Fruit fly (Drosophila melanogaster): ENCODE data around the gene CG11334.

Gene CG11334

DNA sequence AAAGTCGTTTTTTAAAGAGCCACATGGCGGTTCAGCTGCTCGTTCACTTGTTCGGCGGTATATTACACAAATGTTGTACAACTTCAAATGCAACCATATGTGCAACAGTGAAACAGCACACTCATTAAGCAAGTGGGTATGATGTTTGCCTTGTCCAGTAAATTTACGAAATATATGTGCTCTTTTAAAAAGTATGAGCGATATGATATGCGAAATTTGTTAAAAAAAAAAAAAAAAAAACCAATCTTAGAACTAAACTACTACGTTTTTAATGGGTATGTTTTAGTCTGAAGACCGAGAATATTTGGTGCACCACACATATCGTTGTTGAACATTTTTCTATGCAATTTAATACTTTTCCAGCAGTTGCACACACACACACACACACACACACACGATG lies 19.4 kb downstream of the CG11334 start:
- no peak for TF ChIP-seq h (optimal IDR thresholded peaks at IDR 0.05)
- no peak for TF ChIP-seq psq (optimal IDR thresholded peaks at IDR 0.05)
- no peak for TF ChIP-seq insv (optimal IDR thresholded peaks at IDR 0.05)

DNA sequence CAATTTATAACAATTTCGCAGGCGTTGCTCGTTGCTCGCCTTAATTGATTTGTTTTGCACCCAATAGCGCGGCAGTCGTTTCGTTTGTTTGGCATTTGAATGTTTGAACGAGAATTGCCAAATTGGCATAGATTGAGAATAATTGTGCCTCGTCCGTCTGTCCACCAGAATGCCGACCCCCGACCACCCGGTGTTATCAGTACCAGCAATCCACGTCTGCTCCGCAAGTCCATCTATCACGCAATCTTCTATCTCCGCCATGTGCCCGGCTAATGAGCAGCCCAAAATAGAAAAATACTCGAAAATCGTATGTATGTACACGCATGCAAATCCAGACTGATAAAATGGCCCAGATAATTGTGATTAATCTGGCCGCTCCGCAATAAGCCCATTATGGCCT lies 19.8 kb downstream of the CG11334 start:
- TF ChIP-seq insv (optimal IDR thresholded peaks at IDR 0.05): no peak
- TF ChIP-seq Myc (optimal IDR thresholded peaks at IDR 0.05): no peak
- no peak for TF ChIP-seq psq (optimal IDR thresholded peaks at IDR 0.05)
- no peak for TF ChIP-seq h (optimal IDR thresholded peaks at IDR 0.05)
- TF ChIP-seq Sin3A (optimal IDR thresholded peaks at IDR 0.05): no peak
- TF ChIP-seq ttk (optimal IDR thresholded peaks at IDR 0.05): no peak

DNA sequence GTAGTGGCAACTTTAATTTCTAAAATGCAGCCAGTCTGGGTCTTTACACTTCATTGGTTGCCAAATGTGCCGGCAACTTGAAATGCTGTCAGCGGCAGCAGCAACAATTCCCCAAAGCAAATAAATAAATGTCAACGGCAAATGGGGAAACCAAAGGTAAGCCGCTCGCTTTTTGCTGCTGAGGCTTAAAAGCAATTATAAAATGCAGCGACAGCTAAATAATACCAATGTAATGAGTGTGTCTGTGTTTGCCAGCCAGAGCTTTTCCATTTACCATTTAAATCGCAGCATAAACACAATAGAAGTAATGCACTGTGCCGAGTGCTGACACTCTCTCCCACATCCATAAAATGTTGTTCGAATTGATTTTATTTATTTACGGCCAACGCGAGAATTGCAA lies 22.3 kb downstream of the CG11334 start:
- TF ChIP-seq Myc (optimal IDR thresholded peaks at IDR 0.05) (no peak), psq (optimal IDR thresholded peaks at IDR 0.05) (no peak)

DNA sequence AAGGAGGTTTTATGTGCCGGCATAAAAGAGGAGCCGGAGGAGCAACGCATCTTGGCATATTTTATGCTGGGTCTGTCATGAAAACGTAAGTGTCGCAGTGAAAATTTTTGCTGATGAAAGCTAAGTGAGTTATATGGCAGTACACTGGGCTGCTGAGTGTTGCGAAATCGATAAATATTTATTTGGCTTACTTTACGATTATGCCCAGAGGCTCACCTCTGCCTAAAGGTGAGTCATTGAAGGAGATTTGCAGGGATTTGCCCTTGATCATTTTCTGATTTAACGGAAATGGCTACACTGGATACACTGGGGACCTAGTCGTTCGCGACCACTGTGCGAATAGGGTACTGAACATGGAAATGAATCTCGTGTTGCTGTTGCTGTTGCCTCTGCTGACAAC lies 22.9 kb downstream of the CG11334 start:
- TF ChIP-seq insv (optimal IDR thresholded peaks at IDR 0.05) (no peak), ttk (optimal IDR thresholded peaks at IDR 0.05) (no peak), psq (optimal IDR thresholded peaks at IDR 0.05) (no peak), Sin3A (optimal IDR thresholded peaks at IDR 0.05) (no peak), h (optimal IDR thresholded peaks at IDR 0.05) (no peak), Myc (optimal IDR thresholded peaks at IDR 0.05) (no peak)

DNA sequence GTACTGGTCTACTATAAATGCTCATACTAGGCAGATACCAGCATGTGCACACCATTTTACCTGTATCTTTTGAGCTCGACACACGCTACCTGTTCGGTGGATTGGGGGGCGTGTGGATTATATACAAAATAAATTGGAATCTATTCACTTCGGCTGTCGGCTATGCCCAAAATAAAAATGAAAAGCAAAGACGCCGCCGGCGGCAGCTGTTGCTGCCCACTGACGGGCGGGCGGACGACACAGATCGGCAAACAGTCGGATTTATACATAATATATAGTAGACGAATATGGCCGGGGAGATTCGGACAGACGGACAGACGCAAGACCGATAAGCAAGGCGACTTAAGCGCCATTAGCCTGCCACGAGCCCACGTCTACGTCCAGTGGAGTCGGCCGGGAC lies 24.0 kb downstream of the CG11334 start:
- no peak for TF ChIP-seq Sin3A (optimal IDR thresholded peaks at IDR 0.05)
- no peak for TF ChIP-seq h (optimal IDR thresholded peaks at IDR 0.05)
- no peak for TF ChIP-seq insv (optimal IDR thresholded peaks at IDR 0.05)
- no peak for TF ChIP-seq Myc (optimal IDR thresholded peaks at IDR 0.05)
- TF ChIP-seq psq (optimal IDR thresholded peaks at IDR 0.05): no peak
- TF ChIP-seq ttk (optimal IDR thresholded peaks at IDR 0.05): no peak

DNA sequence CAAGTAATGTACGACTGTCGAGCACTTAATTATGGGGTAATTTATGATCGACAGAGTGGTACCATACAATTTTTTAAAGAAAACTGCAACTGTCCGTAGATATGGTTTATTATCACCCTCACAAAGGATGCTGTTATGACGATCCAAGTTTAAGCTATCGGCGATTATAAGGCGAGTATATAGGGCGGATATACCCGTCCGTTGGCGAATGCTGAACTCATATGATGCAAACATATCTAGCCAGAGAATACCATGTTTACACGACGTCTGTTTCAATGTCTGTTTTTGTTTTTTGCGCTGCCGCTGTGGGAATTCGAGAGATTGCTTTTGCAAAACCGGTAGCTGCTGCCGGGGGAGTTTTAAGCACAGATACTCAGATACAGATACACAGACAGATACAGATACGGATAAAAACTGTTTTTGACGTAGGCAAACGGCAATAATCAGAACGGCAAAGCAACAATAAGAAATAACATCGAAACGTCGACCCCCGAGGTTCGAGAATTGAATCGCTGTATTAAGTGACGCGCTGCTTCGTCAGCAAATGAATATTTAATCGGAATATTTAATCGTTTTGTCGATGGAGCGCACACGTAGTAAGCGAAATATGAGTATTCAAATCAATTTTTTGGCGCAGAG lies 25.3 kb downstream of the CG11334 start:
- TF ChIP-seq ttk (optimal IDR thresholded peaks at IDR 0.05) (no peak), psq (optimal IDR thresholded peaks at IDR 0.05) (no peak), h (optimal IDR thresholded peaks at IDR 0.05) (no peak), Myc (optimal IDR thresholded peaks at IDR 0.05) (no peak), Sin3A (optimal IDR thresholded peaks at IDR 0.05) (no peak), insv (optimal IDR thresholded peaks at IDR 0.05) (no peak)

DNA sequence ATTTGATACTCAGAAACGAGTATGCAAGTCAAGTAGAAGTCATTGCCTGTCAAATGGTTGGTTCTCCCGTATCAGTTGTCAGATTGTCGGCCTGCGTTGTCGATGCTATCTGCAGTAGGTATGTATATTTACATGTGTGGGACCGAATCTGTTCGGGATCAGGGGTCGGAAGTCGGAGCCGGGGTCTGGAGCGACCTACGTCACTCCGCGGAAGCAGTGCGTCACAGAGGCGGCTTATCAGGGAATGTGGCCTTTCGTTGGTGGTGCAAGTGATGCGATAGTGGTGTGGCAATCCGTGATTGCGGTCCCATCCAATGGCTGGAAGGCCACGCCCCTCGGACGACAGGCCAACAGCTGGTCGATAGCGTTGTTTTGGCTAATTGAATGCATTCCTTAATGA lies 27.2 kb downstream of the CG11334 start:
- TF ChIP-seq insv (optimal IDR thresholded peaks at IDR 0.05): no peak

DNA sequence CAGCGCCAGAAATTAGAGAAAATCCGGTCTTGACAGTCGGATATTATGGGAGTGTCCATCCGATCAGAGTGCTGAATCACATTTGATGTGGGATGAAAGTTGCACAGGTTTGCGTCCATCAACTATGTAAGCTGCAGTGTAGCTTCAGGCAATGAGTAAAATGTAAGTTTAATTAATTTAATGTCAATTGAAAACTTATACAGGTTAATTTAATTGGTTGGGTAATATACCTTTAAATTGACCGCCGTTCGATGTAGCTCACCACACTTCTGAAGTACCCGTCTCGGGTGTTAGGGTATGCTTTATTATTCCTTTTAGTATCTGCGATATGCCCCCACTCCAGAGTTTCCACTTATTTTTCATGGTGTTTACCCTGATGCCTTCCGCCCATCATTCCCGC lies 38.4 kb downstream of the CG11334 start:
- TF ChIP-seq psq (optimal IDR thresholded peaks at IDR 0.05): no peak
- no peak for TF ChIP-seq ttk (optimal IDR thresholded peaks at IDR 0.05)
- no peak for TF ChIP-seq insv (optimal IDR thresholded peaks at IDR 0.05)
- TF ChIP-seq Myc (optimal IDR thresholded peaks at IDR 0.05): no peak
- TF ChIP-seq Sin3A (optimal IDR thresholded peaks at IDR 0.05): no peak
- TF ChIP-seq h (optimal IDR thresholded peaks at IDR 0.05): no peak

DNA sequence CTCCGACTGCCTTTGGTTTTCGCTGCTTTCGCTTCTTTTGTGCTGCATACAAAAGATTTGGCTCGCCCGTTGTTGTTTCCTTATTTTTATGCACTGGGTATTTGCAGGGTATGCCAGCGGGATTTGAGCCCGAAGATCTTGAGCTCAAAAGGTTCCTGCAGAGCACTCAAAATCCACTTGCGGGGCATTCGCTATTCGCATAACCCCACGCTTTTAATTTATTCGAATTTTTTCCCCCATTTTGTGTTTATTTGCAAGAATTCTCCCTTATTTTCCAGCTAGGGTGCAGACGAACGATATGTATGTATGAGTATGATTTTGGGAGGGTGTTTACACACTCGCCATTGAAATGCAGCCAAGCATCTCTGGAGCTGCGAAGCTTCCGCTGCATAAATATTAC lies 40.8 kb downstream of the CG11334 start:
- TF ChIP-seq Myc (optimal IDR thresholded peaks at IDR 0.05) (no peak), ttk (optimal IDR thresholded peaks at IDR 0.05) (no peak), insv (optimal IDR thresholded peaks at IDR 0.05) (no peak), Sin3A (optimal IDR thresholded peaks at IDR 0.05) (no peak), h (optimal IDR thresholded peaks at IDR 0.05) (no peak), psq (optimal IDR thresholded peaks at IDR 0.05) (no peak)

DNA sequence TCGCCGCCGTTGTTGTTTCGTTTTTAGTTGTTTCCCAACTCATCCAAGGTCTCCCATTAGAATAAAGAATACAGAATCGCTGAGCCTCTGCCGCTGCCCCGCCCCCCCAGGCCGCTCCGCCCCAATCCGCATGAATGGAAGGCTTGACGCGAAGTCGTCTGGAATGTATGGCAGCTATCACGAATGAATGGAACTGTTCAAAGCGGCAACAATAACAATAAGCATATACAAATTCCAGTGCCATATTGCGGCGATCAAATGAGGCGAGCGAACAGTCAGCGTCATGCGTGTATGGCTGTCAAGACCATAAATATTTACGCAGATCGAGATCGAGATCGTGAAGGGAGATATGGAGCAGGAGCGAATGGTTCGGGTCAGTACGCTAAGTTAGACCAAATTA lies 42.2 kb downstream of the CG11334 start:
- no peak for TF ChIP-seq ttk (optimal IDR thresholded peaks at IDR 0.05)
- TF ChIP-seq psq (optimal IDR thresholded peaks at IDR 0.05): no peak
- TF ChIP-seq h (optimal IDR thresholded peaks at IDR 0.05): no peak
- TF ChIP-seq Sin3A (optimal IDR thresholded peaks at IDR 0.05): no peak
- no peak for TF ChIP-seq insv (optimal IDR thresholded peaks at IDR 0.05)
- TF ChIP-seq Myc (optimal IDR thresholded peaks at IDR 0.05): no peak

DNA sequence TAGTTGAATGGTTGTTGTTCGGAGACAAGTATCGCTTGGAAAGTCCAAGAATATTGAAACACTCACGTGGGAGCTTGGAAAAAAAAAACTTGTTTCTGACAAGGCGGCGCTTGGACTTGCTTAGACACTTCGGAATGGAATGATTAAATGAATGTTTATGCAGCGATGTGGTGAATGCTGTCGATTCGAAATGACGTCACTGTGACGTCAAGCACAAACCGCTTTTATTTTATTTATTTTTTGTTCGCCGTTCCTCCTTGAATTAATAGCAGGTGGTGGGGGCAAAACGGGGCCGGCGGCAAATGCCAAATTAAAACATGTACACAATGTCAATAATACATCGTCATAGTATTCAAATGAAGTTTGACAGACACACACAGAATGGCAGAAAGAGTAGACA lies 43.3 kb downstream of the CG11334 start:
- TF ChIP-seq h (optimal IDR thresholded peaks at IDR 0.05) (no peak), psq (optimal IDR thresholded peaks at IDR 0.05) (no peak), ttk (optimal IDR thresholded peaks at IDR 0.05) (no peak), Myc (optimal IDR thresholded peaks at IDR 0.05) (no peak), insv (optimal IDR thresholded peaks at IDR 0.05) (no peak), Sin3A (optimal IDR thresholded peaks at IDR 0.05) (no peak)
